Worm (Caenorhabditis elegans): ENCODE results near the gene nbet-1.
"Not testable (repeated sequence)": the region's sequence is repeated elsewhere in the genome, so short reads cannot be mapped to it uniquely, and the experiment has no call there.

DNA sequence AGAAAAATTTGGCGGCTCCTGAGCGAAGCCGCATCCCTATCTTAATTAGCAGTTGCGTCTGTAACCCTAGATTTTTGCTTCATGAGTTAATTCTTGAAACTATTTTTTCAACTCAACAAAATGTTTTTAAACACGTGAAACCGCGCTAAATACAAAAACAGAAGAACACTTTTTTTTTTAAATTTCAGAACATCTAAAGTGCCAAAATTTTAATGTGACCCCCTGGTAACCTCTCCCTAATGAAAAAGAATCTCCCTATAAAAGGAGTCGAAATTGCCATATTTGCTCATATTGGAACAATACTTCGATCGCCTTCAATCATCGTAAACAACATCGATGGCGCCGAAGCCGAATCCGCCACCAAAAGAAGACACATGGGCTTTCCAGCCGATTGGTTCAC, 9.2 kb downstream of the nbet-1 start, which contains the start of gene nsph-4.2:
- TF ChIP-seq blmp-1 (tag; optimal IDR thresholded peaks at IDR 0.05); nhr-28 (tag; optimal IDR thresholded peaks at IDR 0.05); mls-2 (tag; optimal IDR thresholded peaks at IDR 0.05); unc-120 (tag; optimal IDR thresholded peaks at IDR 0.05; ENCODE audit: poor library complexity, severe bottlenecking); nhr-12 (tag; optimal IDR thresholded peaks at IDR 0.05); drap-1 (GFP tag; optimal IDR thresholded peaks at IDR 0.05); ces-1 (GFP tag; optimal IDR thresholded peaks at IDR 0.05): not testable (repeated sequence)
